Worm (Caenorhabditis elegans): ENCODE data around the gene pssy-1.

- no peak for TF ChIP-seq dmd-6 (GFP tag; IDR thresholded peaks at IDR 0.05)
- no peak for TF ChIP-seq nhr-76 (tag; optimal IDR thresholded peaks at IDR 0.05)
- TF ChIP-seq ces-1 (GFP tag; optimal IDR thresholded peaks at IDR 0.05): no peak
These were observed at the start of gene pssy-1 for ce11 chrX:9965275-9965674.

Measured in whole organism, L4 larva.